Fruit fly (Drosophila melanogaster) whole organism: ENCODE results near the gene CG6770.

Experiments
- EcR ChIP-seq, 2 experiments: fragments of >200 bp; optimal IDR thresholded peaks; 2 replicates each; lab custom pipeline; 2017; ENCODE audit warnings: missing biosample characterization in 2 of 2, missing genetic modification characterization in 2 of 2, missing genetic modification reagents in 2 of 2
- psq ChIP-seq: fragments of >200 bp; optimal IDR thresholded peaks from 2 replicates; lab custom pipeline; 2017
- usp ChIP-seq: fragments of >200 bp; optimal IDR thresholded peaks from 2 replicates; lab custom pipeline; 2017; ENCODE audit warnings: missing biosample characterization, missing genetic modification characterization, mixed read lengths

DNA sequence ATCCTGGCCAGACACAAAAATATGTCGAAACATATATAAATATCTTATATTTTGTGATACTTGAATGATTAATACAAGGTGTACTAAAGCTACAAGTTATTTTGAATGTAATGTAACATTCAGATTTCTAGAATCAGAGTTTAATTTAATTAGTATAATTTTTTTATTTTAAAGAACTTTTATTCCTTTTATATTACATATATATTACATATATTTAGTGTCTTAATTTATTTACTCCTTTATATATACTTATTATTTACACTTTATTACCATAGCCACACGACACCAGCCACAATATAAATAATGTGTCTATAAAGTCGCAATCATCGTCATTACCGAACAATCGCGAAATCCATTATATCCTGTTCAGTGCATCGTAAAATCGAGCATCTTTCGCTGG, 45.6 kb upstream of the CG6770 start, which contains the start of gene Pex19:
- TF ChIP-seq psq (lab: Kevin White, UChicago) (no peak), usp (GFP tag; lab: Kevin White, UChicago) (no peak), EcR (GFP tag; optimal IDR thresholded peaks at IDR 0.05; lab: Kevin White, UChicago) (no peak)
